Fruit fly (Drosophila melanogaster): Measurements from ENCODE around the gene Rcd2.

DNA sequence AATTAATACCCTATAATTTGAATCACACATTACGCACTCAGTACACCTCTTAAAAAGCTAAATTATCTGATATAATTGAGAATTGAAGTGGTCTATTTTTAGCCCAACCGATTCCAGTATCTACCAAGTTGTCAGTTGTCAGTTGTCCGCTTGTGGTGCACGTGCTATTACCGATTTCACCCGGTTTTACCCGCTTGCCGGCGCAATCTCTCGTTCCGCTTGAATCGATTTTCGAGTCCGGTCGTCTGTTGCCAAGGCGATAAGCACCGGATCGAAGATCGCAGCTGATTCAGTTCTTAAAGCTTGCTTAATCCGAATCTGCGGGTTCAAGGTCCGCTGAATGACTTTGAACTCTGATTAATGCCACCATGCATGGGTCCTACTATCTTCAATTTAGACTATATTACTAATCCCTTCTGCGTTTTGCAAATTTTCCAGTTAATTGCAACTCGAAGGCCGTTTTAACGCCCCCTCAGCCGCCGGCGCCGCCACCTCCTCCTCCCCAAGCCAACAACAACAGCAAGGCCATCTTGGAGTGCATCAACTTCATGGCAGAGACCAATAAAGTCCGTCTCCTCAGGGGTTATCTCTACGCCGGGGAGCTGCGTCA lies 28.6 kb downstream of the Rcd2 start:
- no peak for TF ChIP-seq Abd-B (GFP tag; optimal IDR thresholded peaks at IDR 0.05)
- no peak for TF ChIP-seq GATAd (GFP tag; optimal IDR thresholded peaks at IDR 0.05)
- TF ChIP-seq Myc (optimal IDR thresholded peaks at IDR 0.05) = no peak
